Fruit fly (Drosophila melanogaster): ENCODE measurements around the gene CG33654.
A peak's percentile ranks its signal among the peaks of the same experiment; 100 is the strongest.

Gene CG33654

dm6 chr3R:9590952-9591532 is 8.0 kb upstream of the CG33654 start, which contains the start of the genes bocks and CG8312:
Gene bocks, minus strand, starts transcription at chr3R:9591002.
Gene CG8312, plus strand, starts transcription at chr3R:9591309.
- TF ChIP-seq CG8478 (optimal IDR thresholded peaks at IDR 0.05): no peak
- peak; percentile 4 to 35 for TF ChIP-seq CTCF (optimal IDR thresholded peaks at IDR 0.05)

dm6 chr3R:9586663-9587248 is 3.7 kb upstream of the CG33654 start, which contains the start of gene P58IPK:
Gene P58IPK, plus strand, starts transcription at chr3R:9586942.
- TF ChIP-seq CTCF (optimal IDR thresholded peaks at IDR 0.05): peak; percentile 4 to 31
- no peak for TF ChIP-seq CG8478 (optimal IDR thresholded peaks at IDR 0.05)

- TF ChIP-seq CG8478 (optimal IDR thresholded peaks at IDR 0.05) (no peak), CTCF (optimal IDR thresholded peaks at IDR 0.05) (no peak)
Measured at dm6 chr3R:9581973-9582372, 1.0 kb downstream of the CG33654 start.

dm6 chr3R:9581089-9581520 is 1.9 kb downstream of the CG33654 start, which contains the start of gene CG8301:
Gene CG8301, plus strand, starts transcription at chr3R:9581306.
- TF ChIP-seq CTCF (optimal IDR thresholded peaks at IDR 0.05) (no peak), CG8478 (optimal IDR thresholded peaks at IDR 0.05) (no peak)

dm6 chr3R:9577382-9578137 is 5.5 kb downstream of the CG33654 start, which contains the start of the genes Kap-alpha3 and Son:
Gene Kap-alpha3, minus strand, starts transcription at chr3R:9577733.
Gene Son, plus strand, starts transcription at chr3R:9578042.
- no peak for TF ChIP-seq CTCF (optimal IDR thresholded peaks at IDR 0.05)
- TF ChIP-seq CG8478 (optimal IDR thresholded peaks at IDR 0.05): no peak

- peak; percentile 78 to 88 for TF ChIP-seq CTCF (optimal IDR thresholded peaks at IDR 0.05)
- no peak for TF ChIP-seq CG8478 (optimal IDR thresholded peaks at IDR 0.05)
Measured at dm6 chr3R:9573812-9574587, 9.0 kb downstream of the CG33654 start, which contains the start of gene CG9399. Gene CG9399, minus strand, starts transcription at chr3R:9574211.

dm6 chr3R:9572929-9573811 is 9.9 kb downstream of the CG33654 start:
- TF ChIP-seq CTCF (optimal IDR thresholded peaks at IDR 0.05) (no peak), CG8478 (optimal IDR thresholded peaks at IDR 0.05) (no peak)

- TF ChIP-seq CTCF (optimal IDR thresholded peaks at IDR 0.05): no peak
- no peak for TF ChIP-seq CG8478 (optimal IDR thresholded peaks at IDR 0.05)
Measured at dm6 chr3R:9571523-9571922, 11.5 kb downstream of the CG33654 start, which contains the start of gene CG9396. Gene CG9396, minus strand, starts transcription at chr3R:9571623.

dm6 chr3R:9570657-9571056 is 12.4 kb downstream of the CG33654 start:
- TF ChIP-seq CG8478 (optimal IDR thresholded peaks at IDR 0.05) (no peak), CTCF (optimal IDR thresholded peaks at IDR 0.05) (no peak)

- TF ChIP-seq CG8478 (optimal IDR thresholded peaks at IDR 0.05) (no peak), CTCF (optimal IDR thresholded peaks at IDR 0.05) (no peak)
Measured at dm6 chr3R:9570114-9570513, 12.9 kb downstream of the CG33654 start, which contains the start of gene CG16790. Gene CG16790, minus strand, starts transcription at chr3R:9570214.

- no peak for TF ChIP-seq CTCF (optimal IDR thresholded peaks at IDR 0.05)
- no peak for TF ChIP-seq CG8478 (optimal IDR thresholded peaks at IDR 0.05)
Measured at dm6 chr3R:9565895-9566294, 17.1 kb downstream of the CG33654 start, which contains the start of gene CG16789. Gene CG16789, plus strand, starts transcription at chr3R:9566195.

dm6 chr3R:9563240-9563992 is 19.6 kb downstream of the CG33654 start, which contains the start of the genes CG9393 and Vps45:
Gene CG9393, minus strand, starts transcription at chr3R:9563673.
Gene Vps45, plus strand, starts transcription at chr3R:9563924.
- TF ChIP-seq CG8478 (optimal IDR thresholded peaks at IDR 0.05) (no peak), CTCF (optimal IDR thresholded peaks at IDR 0.05) (peak in 1 of 2 experiments; percentile 13)

- no peak for TF ChIP-seq CG8478 (optimal IDR thresholded peaks at IDR 0.05)
- TF ChIP-seq CTCF (optimal IDR thresholded peaks at IDR 0.05): no peak
Measured at dm6 chr3R:9561121-9561520, 21.9 kb downstream of the CG33654 start.

Measured in S2 (cell line).